Worm (Caenorhabditis elegans): ENCODE results near the gene cua-1.

Gene cua-1

ce11 chrIII:13461535-13461934 lies 6.4 kb upstream of the cua-1 start:
- TF ChIP-seq unc-62 (GFP tag; optimal IDR thresholded peaks at IDR 0.05) = no peak

- TF ChIP-seq unc-62 (GFP tag; optimal IDR thresholded peaks at IDR 0.05) = no peak
Measured at ce11 chrIII:13458978-13459596, 4.0 kb upstream of the cua-1 start, which contains the start of gene tag-164. TSS of gene tag-164 (plus strand) at chrIII:13459546.

- no peak for TF ChIP-seq unc-62 (GFP tag; optimal IDR thresholded peaks at IDR 0.05)
Measured at ce11 chrIII:13457305-13457704, 2.2 kb upstream of the cua-1 start.

- TF ChIP-seq unc-62 (GFP tag; optimal IDR thresholded peaks at IDR 0.05) = no peak
Measured at ce11 chrIII:13455816-13456215, 709 bp upstream of the cua-1 start.

- TF ChIP-seq unc-62 (GFP tag; optimal IDR thresholded peaks at IDR 0.05) = no peak
Measured at ce11 chrIII:13452824-13453223, 2.3 kb downstream of the cua-1 start.

- no peak for TF ChIP-seq unc-62 (GFP tag; optimal IDR thresholded peaks at IDR 0.05)
Measured at ce11 chrIII:13439415-13439814, 15.7 kb downstream of the cua-1 start, which contains the start of gene ciao-2B. TSS of gene ciao-2B (minus strand) at chrIII:13439544.

ce11 chrIII:13436843-13437242 lies 18.3 kb downstream of the cua-1 start, which contains the start of gene F45G2.9:
TSS of gene F45G2.9 (minus strand) at chrIII:13436943.
- TF ChIP-seq unc-62 (GFP tag; optimal IDR thresholded peaks at IDR 0.05) = no peak

ce11 chrIII:13435570-13435969 lies 19.5 kb downstream of the cua-1 start, which contains the start of gene F45G2.8:
TSS of gene F45G2.8 (minus strand) at chrIII:13435670.
- TF ChIP-seq unc-62 (GFP tag; optimal IDR thresholded peaks at IDR 0.05) = no peak

ce11 chrIII:13434404-13434803 lies 20.7 kb downstream of the cua-1 start, which contains the start of gene F45G2.7:
TSS of gene F45G2.7 (minus strand) at chrIII:13434504.
- no peak for TF ChIP-seq unc-62 (GFP tag; optimal IDR thresholded peaks at IDR 0.05)

- TF ChIP-seq unc-62 (GFP tag; optimal IDR thresholded peaks at IDR 0.05) = no peak
Measured at ce11 chrIII:13430162-13430561, 24.9 kb downstream of the cua-1 start, which contains the start of gene trf-1. TSS of gene trf-1 (plus strand) at chrIII:13430462.

ce11 chrIII:13429668-13430067 lies 25.4 kb downstream of the cua-1 start, which contains the start of gene bli-5:
TSS of gene bli-5 (minus strand) at chrIII:13429768.
- TF ChIP-seq unc-62 (GFP tag; optimal IDR thresholded peaks at IDR 0.05) = no peak

- no peak for TF ChIP-seq unc-62 (GFP tag; optimal IDR thresholded peaks at IDR 0.05)
Measured at ce11 chrIII:13427817-13428216, 27.3 kb downstream of the cua-1 start.

- TF ChIP-seq unc-62 (GFP tag; optimal IDR thresholded peaks at IDR 0.05) = no peak
Measured at ce11 chrIII:13426036-13426435, 29.1 kb downstream of the cua-1 start, which contains the start of gene cope-1. TSS of gene cope-1 (plus strand) at chrIII:13426264.

ce11 chrIII:13423414-13423813 lies 31.7 kb downstream of the cua-1 start, which contains the start of gene exo-1:
TSS of gene exo-1 (plus strand) at chrIII:13423514.
- TF ChIP-seq unc-62 (GFP tag; optimal IDR thresholded peaks at IDR 0.05) = no peak

- no peak for TF ChIP-seq unc-62 (GFP tag; optimal IDR thresholded peaks at IDR 0.05)
Measured at ce11 chrIII:13418975-13419374, 36.1 kb downstream of the cua-1 start.

ce11 chrIII:13411202-13411601 lies 43.9 kb downstream of the cua-1 start:
- TF ChIP-seq unc-62 (GFP tag; optimal IDR thresholded peaks at IDR 0.05) = no peak

- TF ChIP-seq unc-62 (GFP tag; optimal IDR thresholded peaks at IDR 0.05) = no peak
Measured at ce11 chrIII:13409498-13409897, 45.6 kb downstream of the cua-1 start, which contains the start of gene myo-6. TSS of gene myo-6 (plus strand) at chrIII:13409798.
